Fruit fly (Drosophila melanogaster): Measurements from ENCODE around the gene Tmem43.

The Tmem43 gene

DNA sequence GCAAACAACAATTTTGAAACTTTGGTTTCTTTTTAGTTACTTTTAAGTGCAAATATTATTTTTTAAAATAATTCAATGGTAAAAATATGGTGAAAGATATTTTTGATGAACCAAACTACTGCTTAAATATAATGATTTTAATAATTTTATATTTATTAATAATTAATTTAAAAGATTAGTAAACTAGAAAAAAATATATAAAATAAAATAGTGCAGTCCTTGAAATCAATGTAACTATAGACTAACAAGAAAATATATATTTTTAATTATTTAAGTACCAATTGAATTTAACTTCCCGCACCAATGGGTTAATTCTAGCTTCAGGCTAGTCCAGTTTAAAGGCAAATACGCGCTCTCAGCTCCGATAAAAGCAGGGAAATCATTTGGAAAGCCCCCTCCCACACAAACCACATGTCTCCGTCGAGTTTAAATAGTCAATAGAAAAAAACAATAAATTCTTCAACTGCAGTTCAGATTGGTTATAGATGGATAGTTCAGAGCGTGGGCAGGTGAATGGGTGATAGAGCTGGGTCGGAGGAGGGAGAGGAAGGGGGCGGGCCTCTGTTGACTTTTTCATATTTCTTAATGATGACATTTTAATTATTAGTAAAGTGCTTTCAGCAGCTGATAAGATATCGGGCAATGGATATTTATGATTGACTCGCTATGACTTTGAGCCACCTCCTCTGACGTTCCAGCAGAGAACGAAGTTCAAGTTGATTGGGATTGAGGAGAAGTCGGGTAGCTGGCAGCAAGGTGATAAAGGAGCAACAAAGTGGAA, 47.2 kb upstream of the Tmem43 start (continued):
- TF ChIP-seq bbx (GFP tag; IDR thresholded peaks at IDR 0.05; ENCODE audit: partially characterized antibody), result no peak
- peak; percentile 86 for TF ChIP-seq CG18262 (tag; optimal IDR thresholded peaks at IDR 0.05)
- peak; percentile 21 for TF ChIP-seq CG17568 (GFP tag; optimal IDR thresholded peaks at IDR 0.05)
- no peak for TF ChIP-seq CG8290 (GFP tag; optimal IDR thresholded peaks at IDR 0.05)
- TF ChIP-seq CG8290 (tag; optimal IDR thresholded peaks at IDR 0.05), result no peak
- no peak for TF ChIP-seq YL-1 (GFP tag; optimal IDR thresholded peaks at IDR 0.05)
- no peak for TF ChIP-seq CG4617 (GFP tag; optimal IDR thresholded peaks at IDR 0.05; ENCODE audit: borderline replicate concordance)
- TF ChIP-seq exex (tag; optimal IDR thresholded peaks at IDR 0.05), result peak; percentile 100
- TF ChIP-seq run (tag; optimal IDR thresholded peaks at IDR 0.05), result peak; percentile 23
- no peak for TF ChIP-seq Taf1 (GFP tag; IDR thresholded peaks at IDR 0.05)
- peak; percentile 48 for TF ChIP-seq CG13424 (tag; optimal IDR thresholded peaks at IDR 0.05)
- peak; percentile 31; the same call in 1 of the 2 replicates for TF ChIP-seq sens-2 (GFP tag; IDR thresholded peaks at IDR 0.05)
- peak; percentile 38 for TF ChIP-seq CG8388 (GFP tag; optimal IDR thresholded peaks at IDR 0.05)
- no peak for TF ChIP-seq CG11456 (GFP tag; IDR thresholded peaks at IDR 0.05)
- no peak for TF ChIP-seq CG14667 (GFP tag; IDR thresholded peaks at IDR 0.05)
- TF ChIP-seq wek (GFP tag; optimal IDR thresholded peaks at IDR 0.05), result peak; percentile 25
- no peak for TF ChIP-seq ham (GFP tag; IDR thresholded peaks at IDR 0.05)
- TF ChIP-seq MBD-R2 (GFP tag; IDR thresholded peaks at IDR 0.05), result no peak
- TF ChIP-seq BEAF-32 (GFP tag; optimal IDR thresholded peaks at IDR 0.05), result no peak
- no peak for TF ChIP-seq hb (GFP tag; IDR thresholded peaks at IDR 0.05; ENCODE audit: partially characterized antibody)
- peak; percentile 84 for TF ChIP-seq salm (tag; optimal IDR thresholded peaks at IDR 0.05)
- no peak for TF ChIP-seq CG31365 (tag; optimal IDR thresholded peaks at IDR 0.05)
- peak; percentile 19 for TF ChIP-seq CG30403 (GFP tag; optimal IDR thresholded peaks at IDR 0.05)
- TF ChIP-seq CG10431 (GFP tag; optimal IDR thresholded peaks at IDR 0.05), result peak; percentile 54
- TF ChIP-seq CG17385 (GFP tag; optimal IDR thresholded peaks at IDR 0.05), result peak; percentile 21

- no peak for TF ChIP-seq tap (tag; optimal IDR thresholded peaks at IDR 0.05)
- no peak for TF ChIP-seq ttk (GFP tag; IDR thresholded peaks at IDR 0.05)
- TF ChIP-seq Bgb (GFP tag; IDR thresholded peaks at IDR 0.05; ENCODE audit: partially characterized antibody), result no peak
- TF ChIP-seq dysf (GFP tag; IDR thresholded peaks at IDR 0.05), result no peak
- TF ChIP-seq CG7745 (tag; optimal IDR thresholded peaks at IDR 0.05), result no peak
- TF ChIP-seq CG15696 (tag; optimal IDR thresholded peaks at IDR 0.05), result peak; percentile 46
- TF ChIP-seq CG17361 (GFP tag; IDR thresholded peaks at IDR 0.05), result 0 out of 3 replicates have a peak, but pooled peaks have one; percentile 26
- no peak for TF ChIP-seq bbx (GFP tag; IDR thresholded peaks at IDR 0.05; ENCODE audit: partially characterized antibody)
- no peak for TF ChIP-seq CG2712 (tag; optimal IDR thresholded peaks at IDR 0.05)
- no peak for TF ChIP-seq CG9437 (GFP tag; optimal IDR thresholded peaks at IDR 0.05)
- TF ChIP-seq CG11696 (GFP tag; IDR thresholded peaks at IDR 0.05), result no peak
- no peak for TF ChIP-seq nerfin-2 (GFP tag; IDR thresholded peaks at IDR 0.05; ENCODE audit: partially characterized antibody)
- peak; percentile 1 for TF ChIP-seq CG17359 (tag; optimal IDR thresholded peaks at IDR 0.05)
- peak; percentile 4 for TF ChIP-seq CG6813 (GFP tag; optimal IDR thresholded peaks at IDR 0.05)
- TF ChIP-seq Antp (GFP tag; optimal IDR thresholded peaks at IDR 0.05), result no peak
- TF ChIP-seq Hey (tag; optimal IDR thresholded peaks at IDR 0.05), result no peak
- TF ChIP-seq caup (GFP tag; optimal IDR thresholded peaks at IDR 0.05; ENCODE audit: severe bottlenecking), result no peak
- TF ChIP-seq mirr (GFP tag; optimal IDR thresholded peaks at IDR 0.05), result peak; percentile 85
- no peak for TF ChIP-seq cato (GFP tag; optimal IDR thresholded peaks at IDR 0.05; ENCODE audit: borderline replicate concordance)
- no peak for TF ChIP-seq CG4282 (GFP tag; optimal IDR thresholded peaks at IDR 0.05)
- no peak for TF ChIP-seq knrl (GFP tag; IDR thresholded peaks at IDR 0.05; ENCODE audit: partially characterized antibody)
- no peak for TF ChIP-seq CG30431 (GFP tag; optimal IDR thresholded peaks at IDR 0.05)
These were observed 46.1 kb upstream of the Tmem43 start for dm6 chr3L:7960707-7961695.
